Fruit fly (Drosophila melanogaster) whole organism, adult: ENCODE results near the gene DCTN6-p27.

Source experiments
- CG11617 ChIP-seq: fragments of 200-800 bp; sonication (Bioruptor generic); optimal IDR thresholded peaks from 2 replicates; lab custom pipeline; 2017; ENCODE audit warnings: mild to moderate bottlenecking, missing biosample characterization, missing genetic modification reagents, missing genetic modification characterization
- CG12768 ChIP-seq: fragments of 200-800 bp; sonication (Bioruptor generic); optimal IDR thresholded peaks from 2 replicates; lab custom pipeline; 2017; ENCODE audit warnings: missing biosample characterization, missing genetic modification characterization, mild to moderate bottlenecking, moderate library complexity, missing genetic modification reagents
- CG14711 ChIP-seq: fragments of 200-800 bp; sonication (Bioruptor generic); optimal IDR thresholded peaks from 2 replicates; lab custom pipeline; 2018; ENCODE audit warnings: missing biosample characterization, mild to moderate bottlenecking, missing genetic modification characterization, moderate library complexity
- CG1620 ChIP-seq: fragments of 200-800 bp; sonication (Bioruptor generic); optimal IDR thresholded peaks from 2 replicates; lab custom pipeline; 2016; ENCODE audit warnings: missing biosample characterization, missing genetic modification characterization
- CG33017 ChIP-seq: fragments of 200-800 bp; sonication (Bioruptor generic); optimal IDR thresholded peaks from 2 replicates; lab custom pipeline; 2018; ENCODE audit warnings: missing biosample characterization, mild to moderate bottlenecking, missing genetic modification characterization, moderate library complexity
- CG5204 ChIP-seq: fragments of 200-800 bp; sonication (Bioruptor generic); optimal IDR thresholded peaks from 2 replicates; lab custom pipeline; 2016; ENCODE audit warnings: missing biosample characterization, missing genetic modification characterization
- CG7045 ChIP-seq: fragments of 200-800 bp; sonication (Bioruptor generic); optimal IDR thresholded peaks from 2 replicates; lab custom pipeline; 2017; ENCODE audit warnings: missing biosample characterization, mild to moderate bottlenecking, missing genetic modification characterization
- CG7101 ChIP-seq: fragments of 200-800 bp; sonication (Bioruptor generic); optimal IDR thresholded peaks from 2 replicates; lab custom pipeline; 2018; ENCODE audit warnings: missing biosample characterization, mild to moderate bottlenecking, missing genetic modification characterization, moderate library complexity
- Clk ChIP-seq: fragments of 200-800 bp; sonication (Bioruptor generic); optimal IDR thresholded peaks from 2 replicates; lab custom pipeline; 2017; ENCODE audit warnings: missing biosample characterization, missing genetic modification characterization
- Crg-1 ChIP-seq: fragments of 200-800 bp; sonication (Bioruptor generic); optimal IDR thresholded peaks from 2 replicates; lab custom pipeline; 2016; ENCODE audit warnings: missing biosample characterization, missing genetic modification characterization
- Hr96 ChIP-seq: fragments of 200-800 bp; sonication (Bioruptor generic); optimal IDR thresholded peaks from 2 replicates; lab custom pipeline; 2016; ENCODE audit warnings: missing biosample characterization, missing genetic modification characterization
- Mnt ChIP-seq: fragments of 200-800 bp; sonication (Bioruptor generic); optimal IDR thresholded peaks from 2 replicates; lab custom pipeline; 2016; ENCODE audit warnings: missing biosample characterization, mild to moderate bottlenecking, missing genetic modification characterization
- bab1 ChIP-seq: fragments of 200-800 bp; sonication (Bioruptor generic); optimal IDR thresholded peaks from 3 replicates; lab custom pipeline; 2019; ENCODE audit warnings: missing biosample characterization, mild to moderate bottlenecking, missing genetic modification characterization, moderate library complexity
- cic ChIP-seq: fragments of 200-800 bp; sonication (Bioruptor generic); optimal IDR thresholded peaks from 2 replicates; lab custom pipeline; 2017; ENCODE audit warnings: missing biosample characterization, mild to moderate bottlenecking, missing genetic modification characterization, moderate library complexity
- cnc ChIP-seq, 2 experiments: fragments of >200 bp; optimal IDR thresholded peaks; 2 replicates each; lab custom pipeline; 2017
- kay ChIP-seq: fragments of 200-800 bp; sonication (Bioruptor generic); peaks from one replicate; lab custom pipeline; 2016; ENCODE audit warnings: missing biosample characterization, missing genetic modification characterization, borderline replicate concordance
- ovo ChIP-seq: fragments of 200-800 bp; sonication (Bioruptor generic); optimal IDR thresholded peaks from 2 replicates; lab custom pipeline; 2016; ENCODE audit warnings: missing biosample characterization, missing genetic modification characterization
- pad ChIP-seq: fragments of 200-800 bp; sonication (Bioruptor generic); optimal IDR thresholded peaks from 3 replicates; lab custom pipeline; 2017; ENCODE audit warnings: missing biosample characterization, missing genetic modification characterization, mild to moderate bottlenecking, moderate library complexity, missing genetic modification reagents
- tj ChIP-seq: fragments of 200-800 bp; sonication (Bioruptor generic); optimal IDR thresholded peaks from 3 replicates; lab custom pipeline; 2017; ENCODE audit warnings: missing biosample characterization, mild to moderate bottlenecking, missing genetic modification characterization, moderate library complexity
- toe ChIP-seq: fragments of 200-800 bp; sonication (Bioruptor generic); optimal IDR thresholded peaks from 2 replicates; lab custom pipeline; 2016; ENCODE audit warnings: missing biosample characterization, missing genetic modification characterization

The DCTN6-p27 gene

DNA sequence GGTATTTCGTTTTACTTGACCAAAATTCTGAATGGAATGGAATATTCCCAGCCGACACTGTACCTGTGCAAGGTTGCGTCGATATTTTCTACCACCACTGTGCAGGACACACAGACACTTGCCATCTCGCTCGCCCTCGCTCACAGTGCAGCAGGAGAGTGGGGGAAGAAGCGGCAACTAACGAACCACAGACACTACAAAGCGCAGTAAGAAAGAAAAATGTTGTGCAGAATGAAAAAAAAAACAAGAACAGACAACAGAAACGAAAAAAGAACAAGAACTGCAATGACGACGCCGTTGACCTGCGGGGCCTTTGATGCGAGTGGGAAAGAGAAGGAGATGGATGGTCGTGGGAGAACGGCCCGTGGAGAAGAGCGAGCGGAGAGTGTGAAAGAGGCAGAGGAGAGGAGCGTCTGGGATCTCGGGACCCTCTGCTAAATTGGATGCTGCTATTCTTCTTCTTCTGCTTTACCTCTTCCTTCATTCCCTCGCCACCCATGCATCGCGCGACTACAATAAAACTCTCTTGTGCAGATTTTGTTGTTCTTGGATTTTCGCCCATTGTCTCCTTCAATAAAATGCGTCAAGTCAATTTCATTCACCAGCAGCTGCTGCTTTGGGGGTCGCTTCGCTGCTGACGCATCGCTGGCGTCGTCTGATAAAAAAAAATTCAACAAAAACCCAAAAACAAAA is 29.3 kb downstream of the DCTN6-p27 start:
- TF ChIP-seq CG7045 (GFP tag; lab: Kevin White, UChicago): peak; percentile 24
- TF ChIP-seq cnc (optimal IDR thresholded peaks at IDR 0.05; lab: Kevin White, UChicago): no peak
- no peak for TF ChIP-seq CG14711 (tag; lab: Kevin White, UChicago)

DNA sequence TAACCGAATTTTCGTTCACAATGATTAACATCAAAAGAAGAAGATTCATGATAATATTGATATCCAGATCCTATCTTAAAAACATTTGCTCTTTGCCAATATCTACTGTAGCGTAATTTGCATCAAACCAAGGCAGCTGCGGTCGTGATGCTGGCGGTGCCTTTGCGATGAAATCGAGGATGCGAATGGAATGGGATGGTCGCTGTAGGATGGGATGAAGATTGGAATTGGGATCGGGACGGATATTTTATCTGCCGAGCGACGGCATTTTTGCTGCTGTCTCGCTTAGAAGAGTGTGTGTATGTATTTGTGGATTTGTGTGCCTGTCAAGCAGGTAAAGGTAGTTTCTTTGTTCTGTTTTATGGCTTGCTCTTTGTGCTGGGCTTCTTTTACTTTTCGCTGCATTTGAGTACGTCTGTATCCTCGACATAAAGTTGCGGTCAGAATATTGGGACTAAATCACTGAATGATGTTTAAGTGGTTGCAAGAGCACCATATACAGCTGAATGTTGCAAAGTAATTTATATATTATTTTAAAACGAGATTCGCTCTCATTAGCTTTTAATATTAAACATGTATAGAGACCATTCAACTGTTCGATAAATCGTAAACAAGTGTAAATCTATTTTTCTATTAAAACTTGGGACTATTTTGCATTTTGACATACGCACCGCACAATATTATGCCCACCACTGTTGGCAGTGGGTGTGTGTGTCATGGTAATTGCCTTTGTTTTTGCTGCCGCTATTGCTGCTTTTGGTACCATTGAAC is 30.4 kb downstream of the DCTN6-p27 start:
- no peak for TF ChIP-seq pad (GFP tag; lab: Kevin White, UChicago)
- TF ChIP-seq cic: no peak
- TF ChIP-seq CG12768: no peak
- TF ChIP-seq Clk: no peak
- no peak for TF ChIP-seq CG14711 (tag; lab: Kevin White, UChicago)
- no peak for TF ChIP-seq CG5204 (GFP tag; lab: Kevin White, UChicago)
- TF ChIP-seq ovo: no peak
- no peak for TF ChIP-seq Hr96
- no peak for TF ChIP-seq toe (GFP tag; lab: Kevin White, UChicago)
- no peak for TF ChIP-seq CG7101 (tag; lab: Kevin White, UChicago)
- TF ChIP-seq CG11617 (GFP tag; lab: Kevin White, UChicago): no peak
- no peak for TF ChIP-seq bab1 (GFP tag; lab: Kevin White, UChicago)
- no peak for TF ChIP-seq Crg-1 (GFP tag; lab: Kevin White, UChicago)
- no peak for TF ChIP-seq CG33017 (tag; lab: Kevin White, UChicago)
- TF ChIP-seq kay (GFP tag; lab: Kevin White, UChicago): no peak

DNA sequence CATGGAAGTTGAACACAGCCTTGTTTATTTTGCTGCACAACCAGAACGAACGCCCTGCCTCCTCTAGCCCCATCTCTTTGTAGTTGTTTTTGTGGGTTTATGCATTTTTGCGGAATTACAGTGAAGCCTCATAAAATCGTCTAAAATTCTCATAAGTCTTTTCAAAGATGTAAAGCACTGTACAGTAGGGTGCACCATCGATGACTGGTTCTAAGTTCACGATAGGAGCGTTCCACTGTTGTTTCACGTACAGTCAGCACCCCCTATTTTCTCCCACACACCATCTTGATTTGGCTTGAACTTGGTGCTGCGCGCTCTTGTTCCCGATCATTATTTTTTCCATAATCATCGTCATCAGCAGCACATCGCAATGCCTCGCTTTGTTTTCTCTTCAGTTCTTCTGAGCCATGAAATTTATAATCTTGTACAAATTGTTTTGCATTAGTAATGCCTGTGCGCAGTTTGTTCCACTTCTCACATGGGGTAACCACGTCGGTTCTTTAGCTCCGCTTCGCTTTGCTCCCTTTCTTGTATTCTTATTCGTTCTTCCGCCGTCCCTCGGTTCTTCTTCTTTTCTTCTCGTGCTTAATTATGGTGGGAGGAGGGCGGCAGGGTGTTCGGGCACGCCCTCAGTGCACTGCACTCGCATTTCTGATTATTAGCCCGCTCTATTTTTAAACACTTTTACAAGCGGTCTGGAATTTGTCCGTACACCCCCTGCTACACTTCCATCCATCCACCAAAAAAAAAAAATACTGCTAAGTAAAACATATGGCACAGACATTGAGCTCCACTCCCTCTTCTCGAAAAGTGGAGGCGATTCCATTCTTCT is 31.2 kb downstream of the DCTN6-p27 start:
- TF ChIP-seq bab1 (GFP tag; lab: Kevin White, UChicago) (no peak), CG33017 (tag; lab: Kevin White, UChicago) (no peak), pad (GFP tag; lab: Kevin White, UChicago) (no peak), CG7045 (GFP tag; lab: Kevin White, UChicago) (no peak), toe (GFP tag; lab: Kevin White, UChicago) (no peak), CG12768 (no peak), Clk (no peak), cnc (optimal IDR thresholded peaks at IDR 0.05; lab: Kevin White, UChicago) (no peak), CG7101 (tag; lab: Kevin White, UChicago) (no peak), Hr96 (no peak), CG1620 (GFP tag; lab: Kevin White, UChicago) (no peak), kay (GFP tag; lab: Kevin White, UChicago) (no peak), Crg-1 (GFP tag; lab: Kevin White, UChicago) (no peak), CG11617 (GFP tag; lab: Kevin White, UChicago) (no peak), Mnt (GFP tag; lab: Kevin White, UChicago) (no peak), ovo (no peak), CG5204 (GFP tag; lab: Kevin White, UChicago) (no peak), tj (GFP tag; lab: Kevin White, UChicago) (no peak), cic (no peak)

DNA sequence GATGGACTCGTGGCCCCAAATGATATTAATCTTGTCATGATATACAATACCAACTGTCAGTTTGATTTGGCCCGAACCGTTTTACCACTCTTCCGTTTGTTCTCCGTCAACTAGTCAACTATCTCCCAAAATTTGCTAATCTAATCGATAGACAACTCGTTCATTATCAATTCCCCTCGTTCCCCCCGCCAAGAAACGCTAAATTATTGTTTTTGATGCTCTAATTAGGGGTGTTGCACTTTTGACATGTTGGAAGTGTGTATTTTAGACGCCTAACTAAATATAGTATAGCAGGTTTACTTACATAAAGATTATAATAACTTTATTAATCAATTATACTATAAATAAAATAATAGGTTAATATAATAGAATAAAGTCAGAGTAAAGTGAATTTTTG is 31.9 kb downstream of the DCTN6-p27 start:
- TF ChIP-seq Hr96: no peak
- TF ChIP-seq Mnt (GFP tag; lab: Kevin White, UChicago): no peak
- TF ChIP-seq CG1620 (GFP tag; lab: Kevin White, UChicago): no peak
- no peak for TF ChIP-seq Clk
- TF ChIP-seq cic: no peak
- no peak for TF ChIP-seq bab1 (GFP tag; lab: Kevin White, UChicago)
- no peak for TF ChIP-seq pad (GFP tag; lab: Kevin White, UChicago)
- no peak for TF ChIP-seq CG7045 (GFP tag; lab: Kevin White, UChicago)
- no peak for TF ChIP-seq CG14711 (tag; lab: Kevin White, UChicago)
- TF ChIP-seq Crg-1 (GFP tag; lab: Kevin White, UChicago): no peak
- no peak for TF ChIP-seq ovo
- no peak for TF ChIP-seq CG11617 (GFP tag; lab: Kevin White, UChicago)
- TF ChIP-seq cnc (optimal IDR thresholded peaks at IDR 0.05; lab: Kevin White, UChicago): no peak
- TF ChIP-seq tj (GFP tag; lab: Kevin White, UChicago): no peak
- TF ChIP-seq CG12768: no peak
- TF ChIP-seq kay (GFP tag; lab: Kevin White, UChicago): no peak
- no peak for TF ChIP-seq CG5204 (GFP tag; lab: Kevin White, UChicago)
- TF ChIP-seq CG33017 (tag; lab: Kevin White, UChicago): no peak
- TF ChIP-seq CG7101 (tag; lab: Kevin White, UChicago): no peak
- TF ChIP-seq toe (GFP tag; lab: Kevin White, UChicago): no peak
